Worm (Caenorhabditis elegans): Measurements from ENCODE around the gene srsx-31.

DNA sequence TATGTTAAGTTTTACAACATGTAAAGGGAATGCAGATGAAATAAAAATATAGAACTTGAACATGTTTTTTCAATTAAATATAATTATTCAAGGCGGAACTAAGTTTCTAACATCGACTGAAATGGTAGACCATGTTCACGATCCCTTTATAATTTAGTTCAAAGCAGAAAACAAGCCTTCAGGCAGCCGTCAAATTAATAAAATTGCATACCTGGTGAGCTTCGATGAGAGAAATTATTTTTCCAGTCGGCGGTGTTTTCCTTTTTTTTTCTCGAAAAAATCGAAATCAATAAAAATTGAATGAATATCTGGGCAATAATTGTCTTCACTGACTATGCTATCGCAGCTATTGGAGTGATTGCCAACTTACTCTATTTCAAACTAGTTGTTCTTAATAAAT, 36.0 kb upstream of the srsx-31 start, which contains the start of gene C03E10.1:
- TF ChIP-seq nhr-11 (tag; optimal IDR thresholded peaks at IDR 0.05): no peak
- no peak for TF ChIP-seq C16A3.4 (tag; optimal IDR thresholded peaks at IDR 0.05)
- no peak for TF ChIP-seq ztf-11 (tag; optimal IDR thresholded peaks at IDR 0.05)
- TF ChIP-seq nhr-84 (tag; optimal IDR thresholded peaks at IDR 0.05): no peak
- no peak for TF ChIP-seq mef-2 (tag; optimal IDR thresholded peaks at IDR 0.05)
- no peak for TF ChIP-seq jun-1 (tag; optimal IDR thresholded peaks at IDR 0.05)
- TF ChIP-seq ama-1 (optimal IDR thresholded peaks at IDR 0.05): no peak
- TF ChIP-seq nhr-237 (tag; optimal IDR thresholded peaks at IDR 0.05): no peak
- TF ChIP-seq dpl-1 (GFP tag; optimal IDR thresholded peaks at IDR 0.05): no peak
- no peak for TF ChIP-seq unc-86 (tag; optimal IDR thresholded peaks at IDR 0.05)
- no peak for TF ChIP-seq alr-1 (tag; optimal IDR thresholded peaks at IDR 0.05; ENCODE audit: borderline replicate concordance)
- no peak for TF ChIP-seq sox-4 (tag; optimal IDR thresholded peaks at IDR 0.05)
- TF ChIP-seq nhr-85 (tag): no peak
- TF ChIP-seq elt-2 (tag; optimal IDR thresholded peaks at IDR 0.05): no peak

All from whole organism, L1 larva.